Worm (Caenorhabditis elegans): ENCODE measurements around the gene cif-1.

The cif-1 gene

DNA sequence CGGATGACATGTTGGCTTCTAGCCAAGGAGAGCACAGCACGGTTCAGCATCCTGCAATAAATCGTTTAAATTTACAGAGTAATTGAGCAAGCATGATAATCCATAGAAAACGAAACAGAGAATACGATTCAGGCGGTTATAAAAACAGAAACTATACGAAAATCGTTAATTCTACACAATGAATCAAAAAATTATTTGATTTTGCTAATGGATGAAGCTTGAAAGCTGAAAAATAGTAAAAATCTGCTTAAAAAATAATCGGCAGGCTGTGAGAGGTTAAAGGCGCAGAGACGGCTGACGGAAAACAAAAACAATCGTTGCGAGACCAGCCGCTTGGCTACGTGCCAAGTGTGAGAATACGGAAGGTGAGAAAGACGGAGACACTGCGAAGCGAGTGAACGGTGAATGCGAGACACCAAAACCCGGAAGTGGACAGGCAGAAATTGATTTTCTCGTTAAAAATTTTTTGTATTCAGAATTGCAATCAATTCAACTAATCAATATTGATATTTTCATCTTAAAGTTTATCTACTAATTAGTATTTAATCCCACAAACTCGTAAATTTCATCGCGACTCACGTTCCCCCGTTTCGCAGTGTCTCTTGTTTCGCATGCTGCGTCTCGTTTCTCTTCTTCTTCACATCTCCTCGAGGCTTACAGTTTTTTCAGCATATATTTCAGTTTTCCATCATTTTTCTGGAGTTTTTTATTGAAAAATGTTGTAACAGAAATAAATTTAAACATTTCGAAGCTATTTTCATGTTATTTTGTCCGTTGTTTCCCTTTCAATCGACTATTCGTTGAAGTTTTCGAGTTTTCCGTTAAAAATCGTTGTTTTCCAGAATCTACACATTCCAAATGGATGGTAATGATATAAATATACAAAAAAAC, 50.2 kb downstream of the cif-1 start, which contains the start of the genes F29B9.11 and jmjd-1.2 (continued):
- peak; percentile 68 for TF ChIP-seq lsy-2 (tag; optimal IDR thresholded peaks at IDR 0.05)

DNA sequence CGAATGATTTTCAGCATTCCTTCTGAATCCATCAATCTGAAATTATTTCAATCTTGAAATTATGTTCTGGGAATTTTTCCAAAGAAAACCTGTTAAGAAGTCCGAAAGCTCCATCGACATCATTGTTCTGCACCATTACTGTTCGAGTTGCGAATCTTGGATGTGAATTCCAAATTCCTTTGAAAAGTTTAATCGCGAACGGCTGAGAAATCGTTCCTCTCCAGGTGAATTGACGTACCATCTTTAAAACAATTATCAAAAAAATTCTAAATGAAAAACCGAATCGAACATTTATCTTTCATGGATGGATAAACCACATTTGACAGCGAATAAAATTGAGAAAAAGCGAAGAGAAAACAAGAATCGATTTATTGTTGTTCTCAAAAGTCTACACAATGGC, 51.3 kb downstream of the cif-1 start, which contains the start of gene mrps-21:
mrps-21 (minus strand) TSS at position 241 of the 400 bp plus-strand sequence.
- no peak for TF ChIP-seq cnd-1 (tag; optimal IDR thresholded peaks at IDR 0.05)
- TF ChIP-seq lin-13 (tag; optimal IDR thresholded peaks at IDR 0.05): no peak
- TF ChIP-seq nhr-2 (tag; optimal IDR thresholded peaks at IDR 0.05): no peak
- TF ChIP-seq tbx-8 (GFP tag; optimal IDR thresholded peaks at IDR 0.05): no peak
- no peak for TF ChIP-seq bed-3 (GFP tag; optimal IDR thresholded peaks at IDR 0.05)
- TF ChIP-seq sptf-1 (tag; optimal IDR thresholded peaks at IDR 0.05): no peak
- no peak for TF ChIP-seq M03D4.4 (tag; optimal IDR thresholded peaks at IDR 0.05)
- no peak for TF ChIP-seq nhr-12 (tag; optimal IDR thresholded peaks at IDR 0.05)
- no peak for TF ChIP-seq ceh-83 (GFP tag; optimal IDR thresholded peaks at IDR 0.05)
- TF ChIP-seq ceh-43 (GFP tag; optimal IDR thresholded peaks at IDR 0.05): no peak
- no peak for TF ChIP-seq hlh-1 (tag; optimal IDR thresholded peaks at IDR 0.05)
- TF ChIP-seq lin-32 (GFP tag; optimal IDR thresholded peaks at IDR 0.05): no peak
- TF ChIP-seq flh-1 (GFP tag; optimal IDR thresholded peaks at IDR 0.05): no peak
- TF ChIP-seq lsy-2 (tag; optimal IDR thresholded peaks at IDR 0.05): no peak
- no peak for TF ChIP-seq mls-2 (tag; optimal IDR thresholded peaks at IDR 0.05)
- no peak for TF ChIP-seq drap-1 (GFP tag; optimal IDR thresholded peaks at IDR 0.05)

DNA sequence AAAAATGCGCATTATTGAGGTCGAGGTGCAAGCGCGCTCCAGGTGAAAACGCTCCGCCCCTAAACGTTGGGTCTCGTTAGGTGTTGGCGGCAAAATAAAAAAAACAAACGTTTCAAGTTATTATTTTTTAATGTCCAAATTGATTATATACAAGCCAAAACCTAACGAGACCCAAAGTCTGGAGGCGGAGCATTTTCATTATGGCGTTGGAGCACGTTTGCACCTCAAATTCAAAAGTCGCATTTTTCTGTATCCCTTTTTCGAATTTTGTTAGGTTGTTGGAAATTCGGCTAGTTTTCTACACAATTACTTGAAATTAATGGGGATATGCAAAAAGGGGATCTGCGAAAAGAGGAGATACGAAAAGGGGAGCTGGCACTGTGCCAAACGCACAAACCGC, 52.7 kb downstream of the cif-1 start, which contains the start of gene col-111:
col-111 (minus strand) TSS at position 101 of the 400 bp plus-strand sequence.
- TF ChIP-seq mep-1 (tag; optimal IDR thresholded peaks at IDR 0.05) (no peak), ceh-83 (GFP tag; optimal IDR thresholded peaks at IDR 0.05) (no peak), mls-2 (tag; optimal IDR thresholded peaks at IDR 0.05) (no peak), unc-39 (tag; optimal IDR thresholded peaks at IDR 0.05) (no peak), lin-32 (GFP tag; optimal IDR thresholded peaks at IDR 0.05) (no peak), blmp-1 (tag; optimal IDR thresholded peaks at IDR 0.05) (no peak), nhr-237 (tag; optimal IDR thresholded peaks at IDR 0.05) (no peak), nhr-2 (tag; optimal IDR thresholded peaks at IDR 0.05) (no peak), ceh-43 (GFP tag; optimal IDR thresholded peaks at IDR 0.05) (no peak), drap-1 (GFP tag; optimal IDR thresholded peaks at IDR 0.05) (no peak), sptf-1 (tag; optimal IDR thresholded peaks at IDR 0.05) (no peak), ztf-11 (tag; optimal IDR thresholded peaks at IDR 0.05) (no peak), sem-2 (GFP tag; optimal IDR thresholded peaks at IDR 0.05) (no peak)

All from whole organism, mixed stage, embryonic.